Fruit fly (Drosophila melanogaster): ENCODE measurements around the gene stnB.

DNA sequence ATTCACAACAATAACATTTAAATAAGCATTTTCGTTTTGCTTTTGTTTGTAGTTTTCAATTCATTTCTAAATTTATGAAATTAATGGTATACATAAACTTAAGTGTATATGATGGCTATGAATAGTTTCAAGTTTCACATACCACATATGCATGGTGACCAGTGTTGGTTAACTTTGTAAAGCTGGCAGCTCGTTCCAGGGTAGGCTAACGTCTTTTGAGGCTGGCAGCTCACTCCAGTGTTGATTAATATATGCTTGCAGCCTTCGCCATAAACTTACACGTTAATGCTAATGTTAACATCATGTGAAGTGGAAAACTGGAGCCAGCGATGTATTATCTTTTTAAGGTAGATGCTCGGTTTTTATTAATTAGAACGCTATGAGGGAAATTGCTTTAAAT, 22.9 kb downstream of the stnB start:
- TF ChIP-seq CTCF (optimal IDR thresholded peaks at IDR 0.05) (no peak), CG8478 (optimal IDR thresholded peaks at IDR 0.05) (no peak)

All from S2 (cell line).